Worm (Caenorhabditis elegans): ENCODE results near the gene ogr-2.
"Not testable (repeated sequence)": the region's sequence is repeated elsewhere in the genome, so short reads cannot be mapped to it uniquely, and the experiment has no call there.

The ogr-2 gene

DNA sequence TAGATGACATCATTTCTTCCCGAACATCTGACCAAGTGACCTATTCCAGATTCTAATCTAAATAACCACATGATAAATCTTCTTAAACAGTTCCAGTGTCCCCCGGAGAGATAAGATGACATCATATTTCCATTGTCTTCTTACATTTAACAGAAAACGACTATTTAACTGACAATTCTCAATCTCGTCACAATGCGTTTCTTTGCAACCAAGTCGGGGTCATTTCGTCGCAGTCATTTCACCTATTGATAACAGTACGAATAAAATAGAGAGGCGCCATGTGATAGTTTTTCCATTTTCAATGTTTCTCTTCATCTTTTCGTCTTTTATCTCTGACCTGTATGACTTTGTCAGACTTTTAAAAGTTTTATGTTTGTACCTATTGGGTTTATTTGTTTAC is 11.9 kb upstream of the ogr-2 start:
- no peak for TF ChIP-seq unc-62 (GFP tag; optimal IDR thresholded peaks at IDR 0.05)

DNA sequence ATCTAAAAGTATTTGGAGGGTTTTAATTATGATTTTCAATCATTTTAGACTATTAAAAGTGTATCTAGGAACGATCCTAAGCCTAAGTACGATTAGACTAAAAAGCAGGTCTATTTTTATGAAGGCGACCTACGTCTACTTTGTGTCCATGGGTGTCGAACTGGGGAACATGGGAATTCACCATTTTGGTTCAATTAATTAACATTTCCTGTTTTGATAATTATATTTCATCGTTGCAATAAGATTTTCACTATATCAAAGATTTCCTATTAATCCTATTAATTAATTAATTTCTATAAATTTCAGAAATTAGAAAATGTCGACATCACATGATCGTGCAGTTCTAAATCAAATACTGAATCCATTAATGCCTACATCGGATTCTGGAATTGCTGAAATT is 11.0 kb upstream of the ogr-2 start, which contains the start of gene ttc-36:
ttc-36 (plus strand) TSS at position 301 of the 400 bp plus-strand sequence.
- TF ChIP-seq unc-62 (GFP tag; optimal IDR thresholded peaks at IDR 0.05) = no peak

DNA sequence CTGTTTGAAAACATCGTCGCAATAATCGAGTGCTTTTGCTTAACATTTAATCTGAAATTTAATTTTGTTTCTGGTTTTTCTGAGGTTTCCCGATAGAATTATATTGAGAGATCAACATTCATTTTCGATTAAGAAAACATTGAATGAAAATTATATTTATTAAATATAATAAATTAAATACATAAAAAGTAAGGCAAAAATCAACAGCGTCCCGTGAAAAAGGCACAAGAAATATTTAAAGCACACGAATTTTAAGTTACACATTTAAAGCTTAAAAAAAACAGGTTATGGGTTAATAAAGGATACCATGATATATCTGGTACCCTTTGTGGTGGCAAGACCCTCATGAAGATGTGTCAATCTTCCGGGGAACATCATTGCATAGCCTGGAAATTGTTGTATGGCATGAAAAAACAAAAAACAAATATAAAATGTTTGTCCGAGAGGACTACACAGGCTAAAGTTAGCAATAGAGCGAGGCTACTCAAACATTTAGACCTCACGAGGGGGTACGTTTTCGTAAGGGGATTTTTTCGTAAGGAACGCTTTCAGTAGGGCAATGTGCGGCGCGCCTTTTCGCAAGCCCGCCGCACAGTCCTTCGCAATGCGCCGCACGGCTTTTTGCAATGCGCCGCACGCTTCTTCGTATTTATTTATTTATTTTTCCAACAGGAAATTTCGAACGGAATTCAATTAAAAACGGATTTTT is 7.6 kb upstream of the ogr-2 start, which contains the start of gene mtcu-2:
mtcu-2 (minus strand) TSS at position 51 of the 709 bp plus-strand sequence.
- TF ChIP-seq unc-62 (GFP tag; optimal IDR thresholded peaks at IDR 0.05) = not testable (repeated sequence)

DNA sequence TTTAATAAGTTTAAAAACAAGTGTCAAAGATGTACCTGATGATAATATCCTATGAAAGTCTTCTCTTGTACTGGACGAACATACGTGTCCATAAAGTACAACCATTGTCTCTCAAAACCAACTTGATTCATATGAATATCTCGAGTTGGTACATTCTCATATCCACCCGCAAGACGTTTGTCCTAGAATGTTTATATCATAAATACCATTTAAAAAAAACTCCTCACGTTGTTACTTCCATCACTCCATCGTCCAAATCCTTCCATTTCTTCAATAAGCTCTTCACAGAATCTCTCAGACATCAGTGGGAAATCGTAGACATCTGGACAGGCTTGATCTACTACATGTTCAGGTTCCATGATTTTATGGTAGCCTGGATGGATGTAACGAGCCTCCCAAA is 5.5 kb upstream of the ogr-2 start:
- TF ChIP-seq unc-62 (GFP tag; optimal IDR thresholded peaks at IDR 0.05) = no peak

DNA sequence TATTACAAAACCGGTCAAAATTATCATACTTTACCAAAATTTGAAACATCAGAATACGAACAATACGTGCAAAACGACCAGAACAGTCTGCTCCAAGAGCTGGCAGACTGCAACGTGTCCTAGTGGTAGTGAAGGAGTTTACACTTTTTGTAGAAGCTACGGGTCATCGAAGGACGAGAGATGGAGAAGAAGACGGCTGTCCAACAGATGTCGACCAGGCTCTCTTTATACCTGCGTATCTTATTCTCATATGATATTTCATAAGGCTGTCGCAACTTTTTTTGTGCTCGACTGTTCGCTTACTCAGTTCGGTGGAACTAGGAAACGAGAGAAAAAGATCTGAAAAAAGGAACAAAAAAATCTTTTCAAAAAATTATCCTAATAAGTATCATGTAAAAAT is 1.1 kb upstream of the ogr-2 start, which contains the start of gene let-268:
let-268 (minus strand) TSS at position 182 of the 400 bp plus-strand sequence.
- TF ChIP-seq unc-62 (GFP tag; optimal IDR thresholded peaks at IDR 0.05) = no peak

DNA sequence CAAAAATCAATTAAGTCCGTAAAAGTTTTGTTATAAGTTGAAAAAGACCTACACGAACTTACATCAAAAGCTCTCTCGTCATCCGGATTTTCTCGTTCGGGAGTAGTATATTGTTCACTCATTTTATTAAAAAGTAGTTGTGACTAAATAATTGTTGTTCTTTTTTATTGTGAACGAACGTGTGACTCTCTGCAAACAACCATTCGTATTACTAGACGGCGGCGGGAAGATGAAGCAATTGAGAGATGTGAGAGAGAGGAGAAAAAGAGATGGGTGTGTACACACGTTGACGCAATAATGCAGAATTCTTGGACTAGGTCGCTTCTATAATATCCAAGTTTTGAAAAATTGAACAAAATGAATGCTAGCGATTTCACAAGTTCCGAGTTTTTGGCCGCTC is 4.0 kb downstream of the ogr-2 start, which contains the start of the genes F52H3.11 and bath-38:
F52H3.11 (minus strand) TSS at position 203 of the 400 bp plus-strand sequence.
bath-38 (minus strand) TSS at position 310 of the 400 bp plus-strand sequence.
- no peak for TF ChIP-seq unc-62 (GFP tag; optimal IDR thresholded peaks at IDR 0.05)

DNA sequence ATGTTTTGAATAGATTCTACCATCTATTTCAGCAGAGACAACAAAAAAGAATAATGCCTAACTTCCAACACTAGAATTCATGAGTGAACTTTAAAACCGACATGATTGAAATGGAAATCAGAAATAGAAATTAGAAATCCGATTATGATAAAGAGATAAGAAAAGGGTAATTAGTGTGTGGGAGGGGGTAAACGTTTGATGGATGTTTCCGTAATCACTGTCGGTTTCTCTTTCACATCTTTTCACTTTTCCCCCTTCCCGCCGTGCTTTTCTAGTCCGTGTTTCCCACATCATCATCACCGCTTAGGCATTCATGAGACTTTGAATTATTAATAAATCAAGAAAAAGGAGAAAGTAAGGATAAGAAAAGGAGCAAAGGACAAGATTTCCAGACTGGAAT is 4.7 kb downstream of the ogr-2 start:
- TF ChIP-seq unc-62 (GFP tag; optimal IDR thresholded peaks at IDR 0.05) = no peak

DNA sequence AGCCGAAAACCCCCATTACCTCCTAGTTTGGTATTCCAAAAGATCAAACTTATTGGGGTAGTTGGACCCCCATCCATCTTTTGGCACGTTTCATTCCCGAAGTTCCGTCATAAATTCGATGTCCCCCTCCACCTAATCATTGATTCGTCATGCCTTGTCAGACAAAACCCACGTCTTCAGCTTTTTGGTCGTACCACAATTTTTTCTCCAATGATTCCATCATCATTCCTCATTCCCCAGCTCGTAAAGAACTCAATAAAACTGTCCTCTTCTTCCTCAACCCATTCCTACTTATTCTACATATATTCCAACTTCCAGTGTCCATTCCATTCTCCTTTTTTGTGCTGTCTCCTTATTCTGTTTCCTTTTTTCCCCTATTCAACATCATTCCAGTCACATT is 7.6 kb downstream of the ogr-2 start, which contains the start of gene flp-4:
flp-4 (plus strand) TSS at position 301 of the 400 bp plus-strand sequence.
- TF ChIP-seq unc-62 (GFP tag; optimal IDR thresholded peaks at IDR 0.05) = no peak

DNA sequence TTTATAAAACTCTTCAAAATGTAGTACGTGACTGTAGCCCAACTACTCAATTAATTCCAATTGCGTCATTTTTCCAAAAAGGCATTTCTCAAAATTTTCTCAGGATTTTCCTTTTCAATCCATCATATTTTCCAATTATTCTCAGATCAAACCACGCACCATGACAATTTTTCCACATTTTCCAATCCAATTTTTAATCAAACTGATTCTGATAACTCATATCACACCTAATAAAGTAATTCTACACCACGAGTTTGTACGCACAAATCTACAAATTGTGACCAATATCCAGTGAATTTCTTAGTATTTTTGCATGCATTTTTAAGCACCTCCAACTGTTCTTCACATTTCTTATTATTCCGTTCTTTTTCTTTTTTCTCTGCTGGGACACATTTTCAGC is 10.6 kb downstream of the ogr-2 start:
- TF ChIP-seq unc-62 (GFP tag; optimal IDR thresholded peaks at IDR 0.05) = no peak

DNA sequence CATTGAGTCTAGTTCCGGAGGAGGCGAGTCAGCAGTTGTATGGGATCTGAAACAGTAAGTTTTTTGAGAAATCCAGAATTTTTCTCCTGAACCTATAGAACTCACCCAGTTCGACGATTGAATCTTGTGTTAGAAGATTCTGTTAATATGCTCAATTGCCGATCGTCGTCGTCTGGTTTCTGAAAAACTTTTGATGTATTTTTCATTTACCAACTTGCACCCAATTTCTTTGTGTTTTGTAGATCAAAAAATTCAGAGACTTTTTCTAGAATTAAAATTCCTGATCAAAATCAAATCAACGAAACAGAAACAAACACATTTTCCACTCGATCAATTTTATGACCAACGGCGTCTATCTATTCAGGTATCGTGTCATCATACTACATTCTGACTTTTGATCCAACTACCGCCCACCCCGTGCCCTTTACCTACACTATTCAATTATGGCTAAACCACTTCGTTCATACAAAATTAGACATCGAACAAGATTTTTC is 15.7 kb downstream of the ogr-2 start, which contains the start of gene C18D1.2:
C18D1.2 (plus strand) TSS at position 444 of the 494 bp plus-strand sequence.
- TF ChIP-seq unc-62 (GFP tag; optimal IDR thresholded peaks at IDR 0.05) = no peak

DNA sequence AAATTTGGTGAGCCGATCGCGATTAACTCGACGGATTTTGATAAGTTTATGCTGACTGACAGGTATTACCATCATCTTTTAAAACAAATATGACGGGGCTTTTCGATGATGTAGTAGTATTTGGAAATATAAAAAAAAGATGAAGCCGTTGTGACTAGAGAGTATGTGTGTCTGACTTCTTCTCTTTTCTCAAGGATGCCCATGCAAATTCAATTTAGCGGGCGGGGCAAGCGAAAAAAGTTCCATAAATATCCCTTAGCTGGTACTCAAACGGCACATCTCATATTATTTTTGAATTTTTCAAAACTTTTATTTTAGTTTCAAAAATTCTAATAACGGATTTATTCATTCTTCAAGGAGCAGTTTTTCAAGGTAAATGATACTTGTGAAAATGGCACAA is 19.6 kb downstream of the ogr-2 start, which contains the start of gene stg-1:
stg-1 (minus strand) TSS at position 153 of the 400 bp plus-strand sequence.
- no peak for TF ChIP-seq unc-62 (GFP tag; optimal IDR thresholded peaks at IDR 0.05)

DNA sequence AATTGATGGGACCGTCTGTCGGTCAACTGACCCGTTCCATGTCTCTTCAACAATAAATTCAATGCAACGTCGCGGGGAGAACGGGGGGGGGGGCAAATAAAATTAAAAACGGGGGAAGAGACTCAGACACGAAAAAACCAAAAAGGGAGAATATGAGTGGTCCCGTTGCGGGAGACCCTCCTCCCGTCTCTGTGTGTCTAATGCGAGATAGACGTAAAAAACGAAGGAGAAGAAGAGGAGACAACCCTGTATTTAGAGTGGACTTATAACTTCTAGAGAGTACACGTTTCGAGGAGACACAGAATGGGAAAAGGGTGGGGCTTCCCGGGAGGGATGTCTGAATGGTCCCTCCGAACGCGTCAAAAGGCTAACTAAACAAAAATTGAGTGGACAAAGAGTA is 24.5 kb downstream of the ogr-2 start:
- TF ChIP-seq unc-62 (GFP tag; optimal IDR thresholded peaks at IDR 0.05) = no peak

DNA sequence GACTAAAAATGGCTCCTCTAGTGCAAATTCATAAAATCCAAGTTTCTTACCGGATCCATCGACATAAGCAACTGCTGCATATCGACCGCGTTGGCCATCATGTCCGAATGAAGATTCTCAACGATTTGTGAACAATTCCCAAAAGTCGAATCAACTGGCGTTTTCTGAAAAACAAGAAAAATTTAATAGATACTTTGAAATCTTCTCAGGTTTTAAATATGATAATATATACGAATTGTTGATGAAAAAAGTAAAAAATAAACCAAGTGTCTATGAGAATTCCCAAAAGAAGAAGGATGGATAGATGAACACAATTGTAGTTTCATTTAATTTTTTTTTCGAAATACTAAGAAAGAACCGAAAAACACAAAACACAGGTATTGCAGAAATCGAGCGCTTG is 26.9 kb downstream of the ogr-2 start, which contains the start of gene die-1:
die-1 (minus strand) TSS at position 101 of the 400 bp plus-strand sequence.
- TF ChIP-seq unc-62 (GFP tag; optimal IDR thresholded peaks at IDR 0.05) = no peak

DNA sequence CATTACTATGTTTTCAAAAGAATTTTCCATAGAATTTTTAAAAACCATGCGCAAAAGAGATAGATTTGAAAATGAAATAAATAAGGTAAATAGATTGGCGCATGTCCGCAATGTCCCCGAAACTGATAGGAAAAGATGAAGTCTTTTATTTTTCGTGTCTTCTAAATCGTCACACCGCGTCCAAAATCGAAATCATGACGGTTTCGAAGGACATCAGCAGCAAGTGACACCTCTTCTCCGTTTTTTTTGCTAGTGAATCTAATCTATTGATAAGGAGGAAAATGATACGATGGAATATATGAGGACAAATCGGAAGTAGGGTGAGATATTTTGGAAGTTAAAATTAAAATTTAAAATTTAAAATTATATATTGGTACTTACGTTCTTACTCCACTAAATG is 33.1 kb downstream of the ogr-2 start:
- TF ChIP-seq unc-62 (GFP tag; optimal IDR thresholded peaks at IDR 0.05) = no peak

DNA sequence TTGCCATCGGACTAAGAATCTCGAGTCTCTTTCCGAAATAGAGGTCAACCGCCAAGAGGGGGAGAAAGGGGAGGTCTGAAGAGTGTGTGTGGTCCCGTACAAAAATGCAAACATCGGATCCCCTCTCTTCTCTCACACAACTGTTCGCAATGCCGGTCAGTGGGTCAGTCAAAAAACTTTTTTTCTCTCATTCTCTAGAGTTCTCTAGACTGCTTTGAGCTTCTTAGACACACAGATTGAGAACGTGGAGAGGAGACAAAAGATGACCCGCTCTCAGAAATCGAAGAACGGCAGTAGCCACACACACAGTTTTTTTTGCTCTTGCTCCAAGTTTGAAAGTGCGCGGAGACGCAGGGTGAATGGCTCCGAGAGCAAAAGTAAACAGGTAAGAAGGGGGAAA is 34.9 kb downstream of the ogr-2 start:
- TF ChIP-seq unc-62 (GFP tag; optimal IDR thresholded peaks at IDR 0.05) = no peak

DNA sequence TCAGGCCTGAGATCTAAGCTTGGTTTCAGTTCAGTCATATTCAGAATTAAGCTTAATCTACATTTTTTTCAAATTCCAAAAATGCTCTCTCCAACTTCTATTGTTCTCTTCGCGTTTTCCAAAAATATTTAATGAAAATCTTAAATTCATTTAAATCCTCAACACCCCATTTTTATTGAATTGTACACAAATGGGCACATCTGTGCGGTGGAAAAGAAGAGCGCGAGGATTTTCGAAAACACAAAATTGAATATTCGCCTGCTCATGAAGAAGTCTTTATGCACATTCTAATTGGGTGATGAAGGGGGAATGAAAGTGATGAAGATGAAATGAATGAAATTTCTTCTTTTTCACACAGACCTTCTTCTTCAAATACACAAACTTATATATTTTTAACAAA is 43.5 kb downstream of the ogr-2 start:
- TF ChIP-seq unc-62 (GFP tag; optimal IDR thresholded peaks at IDR 0.05) = no peak

Measured in whole organism, dauer.